Worm (Caenorhabditis elegans) whole organism, young adult: Measurements from ENCODE around the gene F12E12.1.

Source experiments
- B0035.1 ChIP-seq: sonication (generic microtip); optimal IDR thresholded peaks from 2 replicates; lab custom pipeline; 2016; ENCODE audit warnings: missing genetic modification characterization, mild to moderate bottlenecking, missing compliant biosample characterization, missing genotype, missing genetic modification reagents
- B0261.1 ChIP-seq: sonication (generic microtip); optimal IDR thresholded peaks from 2 replicates; lab custom pipeline; 2016; ENCODE audit warnings: mild to moderate bottlenecking, missing genetic modification characterization, moderate library complexity, missing compliant biosample characterization
- C06A6.2 ChIP-seq: fragments of 200-800 bp; sonication (Bioruptor generic); conservative IDR thresholded peaks from 2 replicates; pipeline ENCODE4 v1.3.6; 2022; ENCODE audit warnings: missing genetic modification characterization, missing compliant biosample characterization
- F49E8.2 ChIP-seq: sonication (generic microtip); optimal IDR thresholded peaks from 3 replicates; lab custom pipeline; 2017; ENCODE audit warnings: missing genetic modification characterization, mild to moderate bottlenecking, missing compliant biosample characterization, antibody characterized with exemption, moderate library complexity; ENCODE audit not compliant: insufficient read depth
- F57A8.1 ChIP-seq: fragments of 200-800 bp; sonication (Bioruptor generic); optimal IDR thresholded peaks from 2 replicates; lab custom pipeline; 2018; ENCODE audit warnings: mild to moderate bottlenecking, missing genetic modification characterization, moderate library complexity, missing compliant biosample characterization
- K11D2.4 ChIP-seq: fragments of 200-800 bp; sonication (Bioruptor generic); IDR thresholded peaks from 2 replicates; pipeline ENCODE4 v1.3.6; 2022; ENCODE audit warnings: missing genetic modification reagents, missing genetic modification characterization, missing compliant biosample characterization
- ZK185.1 ChIP-seq: sonication (generic microtip); optimal IDR thresholded peaks from 2 replicates; lab custom pipeline; 2016; ENCODE audit warnings: mild to moderate bottlenecking, missing genetic modification characterization, missing compliant biosample characterization; ENCODE audit not compliant: poor library complexity, severe bottlenecking
- ama-1 ChIP-seq, 3 experiments: fragments of 150-350 bp in 1 of 3; sonication (generic microtip) in 2 of 3; optimal IDR thresholded peaks; 2 replicates each; lab custom pipeline; 2014 to 2018; ENCODE audit warnings: missing biosample characterization in 2 of 3, missing genetic modification characterization in 2 of 3, missing genetic modification reagents in 2 of 3
- atf-7 ChIP-seq: sonication (generic microtip); optimal IDR thresholded peaks from 2 replicates; lab custom pipeline; 2017; ENCODE audit warnings: mild to moderate bottlenecking, missing genetic modification characterization, missing compliant biosample characterization
- attf-3 ChIP-seq: fragments of 200-800 bp; sonication (Bioruptor generic); conservative IDR thresholded peaks from 2 replicates; pipeline ENCODE4 v1.3.6; 2022; ENCODE audit warnings: missing genetic modification reagents, missing genetic modification characterization, missing compliant biosample characterization
- attf-5 ChIP-seq: fragments of 200-800 bp; sonication (Bioruptor generic); optimal IDR thresholded peaks from 2 replicates; lab custom pipeline; 2018; ENCODE audit warnings: mild to moderate bottlenecking, missing genetic modification characterization, missing compliant biosample characterization
- ccch-3 ChIP-seq: fragments of 200-800 bp; sonication (Bioruptor generic); optimal IDR thresholded peaks from 2 replicates; lab custom pipeline; 2018; ENCODE audit warnings: mild to moderate bottlenecking, missing genetic modification characterization, missing compliant biosample characterization
- cebp-2 ChIP-seq: fragments of 200-800 bp; sonication (Bioruptor generic); IDR thresholded peaks from 2 replicates; pipeline ENCODE4 v1.3.6; 2022; ENCODE audit warnings: missing genetic modification characterization, missing compliant biosample characterization
- ceh-100 ChIP-seq: fragments of 200-800 bp; sonication (Bioruptor generic); IDR thresholded peaks from 2 replicates; pipeline ENCODE4 v1.3.6; 2022; ENCODE audit warnings: missing genetic modification reagents, missing genetic modification characterization, missing compliant biosample characterization
- die-1 ChIP-seq: sonication (generic microtip); optimal IDR thresholded peaks from 2 replicates; lab custom pipeline; 2016; ENCODE audit warnings: missing genotype, mild to moderate bottlenecking, missing genetic modification characterization, missing compliant biosample characterization
- dpff-1 ChIP-seq: sonication (generic microtip); optimal IDR thresholded peaks from 2 replicates; lab custom pipeline; 2017; ENCODE audit warnings: mild to moderate bottlenecking, missing genetic modification characterization, missing compliant biosample characterization
- egl-18 ChIP-seq: fragments of 200-800 bp; sonication (Bioruptor generic); IDR thresholded peaks from 2 replicates; pipeline ENCODE4 v1.3.6; 2022; ENCODE audit warnings: missing genetic modification reagents, missing genetic modification characterization, missing compliant biosample characterization
- egl-44 ChIP-seq: fragments of 200-800 bp; sonication (Bioruptor generic); IDR thresholded peaks from 2 replicates; pipeline ENCODE4 v1.3.6; 2022; ENCODE audit warnings: missing genetic modification reagents, missing genetic modification characterization, missing compliant biosample characterization
- ets-4 ChIP-seq: fragments of 200-800 bp; sonication (Bioruptor generic); optimal IDR thresholded peaks from 2 replicates; lab custom pipeline; 2018; ENCODE audit warnings: mild to moderate bottlenecking, missing genetic modification characterization, missing compliant biosample characterization
- fkh-3 ChIP-seq: sonication (generic microtip); optimal IDR thresholded peaks from 2 replicates; lab custom pipeline; 2016; ENCODE audit warnings: mild to moderate bottlenecking, missing genetic modification characterization, missing compliant biosample characterization
- hmg-1.2 ChIP-seq: fragments of 200-800 bp; sonication (Bioruptor generic); IDR thresholded peaks from 2 replicates; pipeline ENCODE4 v1.3.6; 2022; ENCODE audit warnings: missing genetic modification reagents, missing genetic modification characterization, missing compliant biosample characterization
- hmg-20 ChIP-seq: fragments of 200-800 bp; sonication (Bioruptor generic); IDR thresholded peaks from 2 replicates; pipeline ENCODE4 v1.3.6; 2022; ENCODE audit warnings: missing genetic modification reagents, missing genetic modification characterization, missing compliant biosample characterization
- hrde-1 ChIP-seq: sonication (generic microtip); optimal IDR thresholded peaks from 2 replicates; lab custom pipeline; 2016; ENCODE audit warnings: missing genetic modification characterization, mild to moderate bottlenecking, missing compliant biosample characterization, moderate library complexity, missing genotype, missing genetic modification reagents, borderline replicate concordance
- lag-1 ChIP-seq: fragments of 200-800 bp; sonication (Bioruptor generic); IDR thresholded peaks from 2 replicates; pipeline ENCODE4 v1.3.6; 2022; ENCODE audit warnings: missing genetic modification reagents, missing genetic modification characterization, missing compliant biosample characterization
- let-526 ChIP-seq: fragments of 200-800 bp; sonication (Bioruptor generic); IDR thresholded peaks from 2 replicates; pipeline ENCODE4 v1.3.6; 2022; ENCODE audit warnings: missing genetic modification reagents, missing genetic modification characterization, missing compliant biosample characterization
- lsl-1 ChIP-seq: fragments of 200-800 bp; sonication (Bioruptor generic); optimal IDR thresholded peaks from 2 replicates; lab custom pipeline; 2018; ENCODE audit warnings: mild to moderate bottlenecking, missing genetic modification characterization, moderate library complexity, missing compliant biosample characterization
- madf-6 ChIP-seq: fragments of 200-800 bp; sonication (Bioruptor generic); IDR thresholded peaks from 2 replicates; pipeline ENCODE4 v1.3.6; 2022; ENCODE audit warnings: missing genetic modification reagents, missing genetic modification characterization, missing compliant biosample characterization
- mel-28 ChIP-seq: sonication (generic microtip); optimal IDR thresholded peaks from 2 replicates; lab custom pipeline; 2016; ENCODE audit warnings: borderline replicate concordance, mild to moderate bottlenecking, missing genetic modification characterization, missing compliant biosample characterization
- mes-4 ChIP-seq: sonication (generic microtip); optimal IDR thresholded peaks from 2 replicates; lab custom pipeline; 2016; ENCODE audit warnings: missing genotype, missing genetic modification characterization, missing compliant biosample characterization
- nfyb-1 ChIP-seq: fragments of 200-800 bp; sonication (Bioruptor generic); IDR thresholded peaks from 2 replicates; pipeline ENCODE4 v1.3.6; 2022; ENCODE audit warnings: missing genetic modification reagents, missing genetic modification characterization, missing compliant biosample characterization
- nhr-27 ChIP-seq: fragments of 200-800 bp; sonication (Bioruptor generic); optimal IDR thresholded peaks from 2 replicates; lab custom pipeline; 2018; ENCODE audit warnings: mild to moderate bottlenecking, missing genetic modification characterization, moderate library complexity, missing compliant biosample characterization
- nhr-80 ChIP-seq: sonication (generic microtip); optimal IDR thresholded peaks from 2 replicates; lab custom pipeline; 2016; ENCODE audit warnings: missing genetic modification characterization, missing compliant biosample characterization
- pha-4 ChIP-seq: fragments of 150-350 bp; sonication (generic microtip); optimal IDR thresholded peaks from 2 replicates; lab custom pipeline; 2014; ENCODE audit warnings: missing biosample characterization, missing genetic modification reagents, missing genetic modification characterization
- repo-1 ChIP-seq: sonication (generic microtip); optimal IDR thresholded peaks from 2 replicates; lab custom pipeline; 2017; ENCODE audit warnings: mild to moderate bottlenecking, missing genetic modification characterization, missing compliant biosample characterization
- snpc-3.4 ChIP-seq: sonication (generic microtip); optimal IDR thresholded peaks from 2 replicates; lab custom pipeline; 2017; ENCODE audit warnings: missing genetic modification characterization, mild to moderate bottlenecking, missing compliant biosample characterization, antibody characterized with exemption, moderate library complexity, missing genotype, missing genetic modification reagents
- ztf-18 ChIP-seq: sonication (generic microtip); optimal IDR thresholded peaks from 2 replicates; lab custom pipeline; 2016; ENCODE audit warnings: missing genotype, mild to moderate bottlenecking, missing genetic modification characterization, missing compliant biosample characterization
- ztf-6 ChIP-seq: fragments of 200-800 bp; sonication (Bioruptor generic); IDR thresholded peaks from 2 replicates; pipeline ENCODE4 v1.3.6; 2022; ENCODE audit warnings: missing genetic modification reagents, missing genetic modification characterization, missing compliant biosample characterization

F12E12.1 gene

DNA sequence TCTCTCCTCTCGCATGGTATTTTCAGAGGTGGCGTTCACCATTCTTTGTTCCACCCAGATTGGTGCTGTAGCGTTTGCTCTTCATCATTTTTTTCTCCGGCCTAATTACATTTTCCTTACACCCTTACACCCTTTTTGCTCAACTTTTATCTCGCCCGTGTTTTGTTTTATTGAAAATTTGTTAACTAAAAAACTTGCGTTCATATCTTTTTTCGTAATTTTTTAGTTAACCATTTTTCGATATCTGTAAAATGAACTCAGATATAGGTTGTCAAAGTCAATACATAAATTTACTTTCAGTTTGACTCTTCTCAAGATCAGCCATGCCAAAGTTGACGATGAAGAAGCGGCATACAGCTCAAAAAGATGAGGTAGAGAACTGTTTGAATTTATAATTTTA lies at the start of gene F12E12.1:
Gene F12E12.1, plus strand, starts transcription at position 301 of the 400 bp plus-strand sequence.
- no peak for TF ChIP-seq atf-7 (tag; lab: Kevin White, UChicago)
- TF ChIP-seq hmg-1.2 (GFP tag; lab: Robert Waterston, UW) = no peak; the same call in 1 of the 2 replicates
- TF ChIP-seq cebp-2 (GFP tag; lab: Robert Waterston, UW) = no peak
- TF ChIP-seq K11D2.4 = no peak
- no peak for TF ChIP-seq C06A6.2
- no peak for TF ChIP-seq hrde-1 (tag; lab: Kevin White, UChicago)
- TF ChIP-seq nhr-80 (tag; lab: Kevin White, UChicago) = no peak
- TF ChIP-seq die-1 (tag; lab: Kevin White, UChicago) = no peak
- TF ChIP-seq dpff-1 = no peak

DNA sequence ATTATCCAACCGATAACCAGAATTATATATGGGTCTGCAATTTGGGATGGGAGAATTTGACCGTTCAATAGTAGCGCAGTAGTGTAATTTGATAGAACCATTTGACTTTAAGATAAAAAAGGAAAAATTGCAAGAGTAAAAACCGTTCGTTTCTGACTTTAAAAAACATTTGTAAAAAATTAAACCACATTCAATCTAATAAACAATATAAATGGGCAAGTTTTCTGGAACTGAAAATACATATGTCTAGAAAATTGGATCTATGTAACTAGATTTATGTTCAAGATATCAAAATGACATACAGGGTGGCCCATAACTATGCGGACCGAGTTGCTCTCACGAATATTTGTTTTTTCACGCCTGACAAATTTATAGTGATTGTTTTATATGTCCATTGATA lies 47.0 kb upstream of the F12E12.1 start, which contains the start of gene srx-102:
Gene srx-102, minus strand, starts transcription at position 101 of the 400 bp plus-strand sequence.
- TF ChIP-seq atf-7 (tag; lab: Kevin White, UChicago) (no peak), hmg-20 (GFP tag; lab: Robert Waterston, UW) (no peak), fkh-3 (tag; lab: Kevin White, UChicago) (no peak), nhr-27 (tag; lab: Kevin White, UChicago) (no peak), lag-1 (GFP tag; lab: Robert Waterston, UW) (no peak), ama-1 (optimal IDR thresholded peaks at IDR 0.05; lab: Kevin White, UChicago) (no peak), ama-1 (GFP tag; optimal IDR thresholded peaks at IDR 0.05; lab: Kevin White, UChicago) (no peak), madf-6 (GFP tag; lab: Robert Waterston, UW) (no peak), attf-5 (GFP tag; lab: Kevin White, UChicago) (no peak)

DNA sequence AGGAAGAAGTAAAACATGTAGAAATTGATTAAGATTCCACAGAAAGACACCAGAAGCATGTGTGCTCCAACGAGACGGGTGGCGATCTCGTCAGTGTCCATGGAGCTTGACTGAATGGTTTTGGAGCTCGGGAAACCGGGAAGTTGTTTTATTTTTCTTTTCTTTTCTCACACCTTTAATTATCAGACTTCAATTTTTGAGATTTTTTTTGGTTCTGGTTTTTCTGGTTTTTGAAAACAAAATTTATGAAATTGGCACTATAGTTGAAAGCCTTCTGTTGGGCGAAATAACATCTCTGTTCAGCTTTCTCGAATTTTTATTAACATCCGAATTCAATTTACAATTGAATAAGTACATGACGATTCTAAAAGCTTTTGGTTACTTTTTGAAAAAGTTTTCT lies 42.1 kb upstream of the F12E12.1 start, which contains the start of gene srx-104:
Gene srx-104, minus strand, starts transcription at position 101 of the 400 bp plus-strand sequence.
- TF ChIP-seq egl-44 (no peak), let-526 (GFP tag; lab: Robert Waterston, UW) (no peak), C06A6.2 (no peak)

DNA sequence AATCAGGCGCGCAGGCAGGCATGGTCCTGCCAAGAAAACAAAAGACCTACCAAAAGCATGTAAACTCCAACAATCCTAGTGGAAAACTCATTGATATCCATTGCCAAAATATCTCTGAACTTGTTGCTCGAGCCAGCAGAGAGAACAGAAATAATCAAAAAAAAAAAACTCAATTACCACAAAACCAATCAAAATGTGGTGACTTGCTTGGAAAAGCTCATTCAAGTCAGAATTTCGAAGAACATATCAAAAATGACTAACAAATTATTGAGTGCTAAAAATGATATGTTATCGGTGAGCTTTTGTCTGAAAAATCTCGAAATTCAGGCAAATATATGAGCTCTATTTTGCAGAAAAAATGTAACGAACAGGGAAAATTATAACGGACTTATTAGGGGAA lies 40.4 kb upstream of the F12E12.1 start, which contains the start of gene srx-105:
Gene srx-105, minus strand, starts transcription at position 101 of the 400 bp plus-strand sequence.
- TF ChIP-seq C06A6.2 (no peak), attf-3 (GFP tag; lab: Robert Waterston, UW) (no peak), ztf-6 (GFP tag; lab: Robert Waterston, UW) (no peak), ZK185.1 (tag; lab: Kevin White, UChicago) (no peak), ceh-100 (GFP tag; lab: Robert Waterston, UW) (no peak), pha-4 (no peak), ets-4 (no peak)

DNA sequence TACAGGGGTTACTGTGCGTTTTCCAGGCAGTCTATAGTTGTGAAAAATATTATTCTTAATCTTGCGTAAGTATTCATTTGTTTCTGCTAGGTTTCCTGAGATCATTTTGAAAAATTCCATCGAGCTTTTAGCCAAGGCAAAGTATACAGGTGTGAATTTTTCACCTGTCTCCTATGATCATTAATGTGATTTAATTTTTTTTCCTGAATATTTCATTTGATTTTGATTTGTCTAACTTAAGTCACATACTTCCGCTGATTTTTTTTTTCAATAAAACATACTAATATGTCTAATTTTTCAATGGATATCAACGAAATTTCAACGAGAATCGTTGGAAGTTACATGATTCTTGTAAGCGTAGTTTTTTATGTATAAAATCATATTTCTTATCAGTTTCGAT lies 36.4 kb upstream of the F12E12.1 start, which contains the start of gene srx-108:
Gene srx-108, plus strand, starts transcription at position 301 of the 400 bp plus-strand sequence.
- TF ChIP-seq ztf-18 (no peak), nfyb-1 (GFP tag; lab: Robert Waterston, UW) (no peak), F57A8.1 (no peak), egl-18 (GFP tag; lab: Robert Waterston, UW) (no peak), let-526 (GFP tag; lab: Robert Waterston, UW) (no peak), F49E8.2 (no peak), B0261.1 (tag; lab: Kevin White, UChicago) (no peak), lsl-1 (GFP tag; lab: Kevin White, UChicago) (no peak), mel-28 (tag; lab: Kevin White, UChicago) (no peak), snpc-3.4 (tag; lab: Kevin White, UChicago) (no peak), mes-4 (no peak), ccch-3 (GFP tag; lab: Kevin White, UChicago) (no peak), B0035.1 (tag; lab: Kevin White, UChicago) (no peak), attf-5 (GFP tag; lab: Kevin White, UChicago) (no peak), repo-1 (tag; lab: Kevin White, UChicago) (no peak)
